Fruit fly (Drosophila melanogaster) whole organism, embryonic: Measurements from ENCODE around the gene CG32801.

ENCODE experiments used
- Atf-2 ChIP-seq: fragments of 200-800 bp; sonication (Bioruptor generic); optimal IDR thresholded peaks from 2 replicates; lab custom pipeline; 2016; ENCODE audit warnings: missing biosample characterization, missing genetic modification characterization
- Atf3 ChIP-seq: fragments of 200-800 bp; sonication (Bioruptor generic); optimal IDR thresholded peaks from 3 replicates; lab custom pipeline; 2016; ENCODE audit warnings: missing biosample characterization, missing genetic modification characterization
- CG10654 ChIP-seq: fragments of 200-800 bp; sonication (Bioruptor generic); optimal IDR thresholded peaks from 2 replicates; lab custom pipeline; 2016; ENCODE audit warnings: missing biosample characterization, missing genetic modification characterization
- CG10979 ChIP-seq: fragments of 200-800 bp; sonication (Bioruptor generic); optimal IDR thresholded peaks from 2 replicates; lab custom pipeline; 2018; ENCODE audit warnings: missing biosample characterization, mild to moderate bottlenecking, missing genetic modification characterization, moderate library complexity
- CG11723 ChIP-seq: fragments of 200-800 bp; sonication (Bioruptor generic); optimal IDR thresholded peaks from 2 replicates; lab custom pipeline; 2017; ENCODE audit warnings: missing biosample characterization, mild to moderate bottlenecking, missing genetic modification characterization
- CG1233 ChIP-seq: fragments of 200-800 bp; sonication (Bioruptor generic); optimal IDR thresholded peaks from 4 replicates; lab custom pipeline; 2018; ENCODE audit warnings: missing biosample characterization, mild to moderate bottlenecking, missing genetic modification characterization
- CG12769 ChIP-seq: fragments of 200-800 bp; sonication (Bioruptor generic); optimal IDR thresholded peaks from 2 replicates; lab custom pipeline; 2019; ENCODE audit warnings: missing biosample characterization, mild to moderate bottlenecking, missing genetic modification characterization, moderate library complexity
- CG12942 ChIP-seq: fragments of 200-800 bp; sonication (Bioruptor generic); optimal IDR thresholded peaks from 3 replicates; lab custom pipeline; 2016; ENCODE audit warnings: missing biosample characterization, missing genetic modification characterization
- CG14050 ChIP-seq: fragments of 200-800 bp; sonication (Bioruptor generic); IDR thresholded peaks from 3 replicates; pipeline ENCODE4 v1.3.6; 2022; ENCODE audit warnings: missing biosample characterization, missing genetic modification characterization
- CG14667 ChIP-seq: fragments of 200-800 bp; sonication (Bioruptor generic); IDR thresholded peaks from 2 replicates; pipeline ENCODE4 v1.3.6; 2022; ENCODE audit warnings: missing biosample characterization, missing genetic modification characterization
- CG1603 ChIP-seq: fragments of 200-800 bp; sonication (Bioruptor generic); optimal IDR thresholded peaks from 2 replicates; lab custom pipeline; 2019; ENCODE audit warnings: missing biosample characterization, mild to moderate bottlenecking, missing genetic modification characterization, moderate library complexity
- CG17361 ChIP-seq: fragments of 200-800 bp; sonication (Bioruptor generic); IDR thresholded peaks from 3 replicates; pipeline ENCODE4 v1.3.6; 2022; ENCODE audit warnings: missing biosample characterization, missing genetic modification characterization
- CG17612 ChIP-seq: fragments of 200-800 bp; sonication (Bioruptor generic); IDR thresholded peaks from 2 replicates; pipeline ENCODE4 v1.3.6; 2022; ENCODE audit warnings: missing biosample characterization, missing genetic modification characterization
- CG17829 ChIP-seq: fragments of 200-800 bp; optimal IDR thresholded peaks from 2 replicates; lab custom pipeline; 2019; ENCODE audit warnings: missing biosample characterization, mild to moderate bottlenecking, missing genetic modification characterization, moderate library complexity
- CG1792 ChIP-seq: fragments of 200-800 bp; sonication (Bioruptor generic); optimal IDR thresholded peaks from 2 replicates; lab custom pipeline; 2016; ENCODE audit warnings: missing biosample characterization, missing genetic modification characterization
- CG18262 ChIP-seq: fragments of 200-800 bp; optimal IDR thresholded peaks from 3 replicates; lab custom pipeline; 2019; ENCODE audit warnings: missing biosample characterization, mild to moderate bottlenecking, missing genetic modification characterization, moderate library complexity
- CG31365 ChIP-seq: fragments of 200-800 bp; sonication (Bioruptor generic); optimal IDR thresholded peaks from 2 replicates; lab custom pipeline; 2018; ENCODE audit warnings: missing biosample characterization, mild to moderate bottlenecking, missing genetic modification characterization
- CG31388 ChIP-seq: fragments of 200-800 bp; sonication (Bioruptor generic); optimal IDR thresholded peaks from 2 replicates; lab custom pipeline; 2016; ENCODE audit warnings: missing biosample characterization, missing genetic modification characterization
- CG31441 ChIP-seq: fragments of 200-800 bp; sonication (Bioruptor generic); IDR thresholded peaks from 2 replicates; pipeline ENCODE4 v1.3.6; 2022; ENCODE audit warnings: missing biosample characterization, missing genetic modification characterization
- CG4730 ChIP-seq: fragments of 200-800 bp; sonication (Bioruptor generic); IDR thresholded peaks from 2 replicates; pipeline ENCODE4 v1.3.6; 2022; ENCODE audit warnings: missing biosample characterization, missing genetic modification characterization
- CG8089 ChIP-seq: fragments of 200-800 bp; sonication (Bioruptor generic); optimal IDR thresholded peaks from 3 replicates; lab custom pipeline; 2016; ENCODE audit warnings: missing biosample characterization, missing genetic modification characterization
- CG8281 ChIP-seq: fragments of 200-800 bp; sonication (Bioruptor generic); optimal IDR thresholded peaks from 2 replicates; lab custom pipeline; 2018; ENCODE audit warnings: missing biosample characterization, mild to moderate bottlenecking, missing genetic modification characterization, moderate library complexity
- CG9215 ChIP-seq: fragments of 200-800 bp; sonication (Bioruptor generic); IDR thresholded peaks from 2 replicates; pipeline ENCODE4 v1.3.6; 2022; ENCODE audit warnings: missing biosample characterization, missing genetic modification characterization
- Camta ChIP-seq: fragments of 200-800 bp; sonication (Bioruptor generic); optimal IDR thresholded peaks from 2 replicates; lab custom pipeline; 2016; ENCODE audit warnings: missing biosample characterization, missing genetic modification characterization
- Chrac-16 ChIP-seq: fragments of 200-800 bp; sonication (Bioruptor generic); optimal IDR thresholded peaks from 3 replicates; lab custom pipeline; 2016; ENCODE audit warnings: missing biosample characterization, missing genetic modification characterization
- Dad ChIP-seq: fragments of 200-800 bp; sonication (Bioruptor generic); optimal IDR thresholded peaks from 3 replicates; lab custom pipeline; 2016; ENCODE audit warnings: missing biosample characterization, missing genetic modification characterization
- Drgx ChIP-seq: fragments of 200-800 bp; sonication (Bioruptor generic); IDR thresholded peaks from 2 replicates; pipeline ENCODE4 v1.3.6; 2022; ENCODE audit warnings: missing biosample characterization, missing genetic modification characterization
- ERR ChIP-seq: fragments of 200-800 bp; sonication (Bioruptor generic); optimal IDR thresholded peaks from 2 replicates; lab custom pipeline; 2016; ENCODE audit warnings: missing biosample characterization, missing genetic modification characterization
- HLH4C ChIP-seq: fragments of 200-800 bp; sonication (Bioruptor generic); IDR thresholded peaks from 3 replicates; pipeline ENCODE4 v1.3.6; 2022; ENCODE audit warnings: missing biosample characterization, missing genetic modification characterization; ENCODE audit not compliant: partially characterized antibody
- HLH54F ChIP-seq: fragments of 200-800 bp; sonication (Bioruptor generic); optimal IDR thresholded peaks from 3 replicates; lab custom pipeline; 2016; ENCODE audit warnings: missing biosample characterization, missing genetic modification characterization
- Rx ChIP-seq: fragments of 200-800 bp; sonication (Bioruptor generic); IDR thresholded peaks from 2 replicates; pipeline ENCODE4 v1.3.6; 2022; ENCODE audit warnings: missing biosample characterization, missing genetic modification characterization
- Trl ChIP-seq, 3 experiments: fragments of >200 bp in 2 of 3; fragments of 200-800 bp in 1 of 3; sonication (Bioruptor generic) in 1 of 3; optimal IDR thresholded peaks; 2 replicates in 1 of 3; 3 replicates in 2 of 3; lab custom pipeline; 2016 to 2017; ENCODE audit warnings: missing biosample characterization in 1 of 3, missing genetic modification characterization in 1 of 3
- al ChIP-seq: fragments of 200-800 bp; sonication (Bioruptor generic); IDR thresholded peaks from 2 replicates; pipeline ENCODE4 v1.3.6; 2022; ENCODE audit warnings: missing biosample characterization, missing genetic modification characterization
- ato ChIP-seq: fragments of 200-800 bp; sonication (Bioruptor generic); IDR thresholded peaks from 2 replicates; pipeline ENCODE4 v1.3.6; 2022; ENCODE audit warnings: missing biosample characterization, missing genetic modification characterization; ENCODE audit not compliant: partially characterized antibody
- cato ChIP-seq: fragments of 200-800 bp; sonication (Bioruptor generic); optimal IDR thresholded peaks from 2 replicates; lab custom pipeline; 2016; ENCODE audit warnings: missing biosample characterization, missing genetic modification characterization, borderline replicate concordance
- dimm ChIP-seq: fragments of 200-800 bp; sonication (Bioruptor generic); IDR thresholded peaks from 2 replicates; pipeline ENCODE4 v1.3.6; 2022; ENCODE audit warnings: missing biosample characterization, missing genetic modification characterization
- fu2 ChIP-seq: fragments of 200-800 bp; sonication (Bioruptor generic); optimal IDR thresholded peaks from 2 replicates; lab custom pipeline; 2016; ENCODE audit warnings: missing biosample characterization, missing genetic modification characterization
- gcm ChIP-seq: fragments of 200-800 bp; sonication (Bioruptor generic); optimal IDR thresholded peaks from 2 replicates; lab custom pipeline; 2019; ENCODE audit warnings: missing biosample characterization, mild to moderate bottlenecking, missing genetic modification characterization, moderate library complexity
- gcm2 ChIP-seq: fragments of 200-800 bp; sonication (Bioruptor generic); optimal IDR thresholded peaks from 2 replicates; lab custom pipeline; 2016; ENCODE audit warnings: missing biosample characterization, missing genetic modification characterization
- knrl ChIP-seq: fragments of 200-800 bp; sonication (Bioruptor generic); IDR thresholded peaks from 3 replicates; pipeline ENCODE4 v1.3.6; 2022; ENCODE audit warnings: missing biosample characterization, missing genetic modification characterization; ENCODE audit not compliant: partially characterized antibody
- lbe ChIP-seq: fragments of 200-800 bp; sonication (Bioruptor generic); optimal IDR thresholded peaks from 2 replicates; lab custom pipeline; 2016; ENCODE audit warnings: missing biosample characterization, mild to moderate bottlenecking, missing genetic modification characterization
- mld ChIP-seq: fragments of 200-800 bp; sonication (Bioruptor generic); IDR thresholded peaks from 3 replicates; pipeline ENCODE4 v1.3.6; 2022; ENCODE audit warnings: missing biosample characterization, missing genetic modification characterization; ENCODE audit not compliant: partially characterized antibody
- oc ChIP-seq: fragments of 200-800 bp; sonication (Bioruptor generic); optimal IDR thresholded peaks from 2 replicates; lab custom pipeline; 2018; ENCODE audit warnings: missing biosample characterization, mild to moderate bottlenecking, missing genetic modification characterization, moderate library complexity
- repo ChIP-seq: fragments of 200-800 bp; sonication (Bioruptor generic); optimal IDR thresholded peaks from 2 replicates; lab custom pipeline; 2016; ENCODE audit warnings: missing biosample characterization, missing genetic modification characterization
- sd ChIP-seq: fragments of 200-800 bp; sonication (Bioruptor generic); optimal IDR thresholded peaks from 3 replicates; lab custom pipeline; 2018; ENCODE audit warnings: missing biosample characterization, mild to moderate bottlenecking, missing genetic modification characterization, moderate library complexity
- sisA ChIP-seq: fragments of 200-800 bp; sonication (Bioruptor generic); IDR thresholded peaks from 2 replicates; pipeline ENCODE4 v1.3.6; 2022; ENCODE audit warnings: missing biosample characterization, missing genetic modification characterization
- slbo ChIP-seq: fragments of 200-800 bp; sonication (Bioruptor generic); IDR thresholded peaks from 2 replicates; pipeline ENCODE4 v1.3.6; 2022; ENCODE audit warnings: missing biosample characterization, missing genetic modification characterization
- slou ChIP-seq: fragments of 200-800 bp; sonication (Bioruptor generic); optimal IDR thresholded peaks from 3 replicates; lab custom pipeline; 2016; ENCODE audit warnings: missing biosample characterization, missing genetic modification characterization
- stc ChIP-seq: fragments of 200-800 bp; sonication (Bioruptor generic); IDR thresholded peaks from 2 replicates; pipeline ENCODE4 v1.3.6; 2022; ENCODE audit warnings: missing biosample characterization, missing genetic modification characterization
- zen ChIP-seq: fragments of 200-800 bp; sonication (Bioruptor generic); optimal IDR thresholded peaks from 3 replicates; lab custom pipeline; 2018; ENCODE audit warnings: missing biosample characterization, mild to moderate bottlenecking, missing genetic modification characterization, moderate library complexity

Gene CG32801

dm6 chrX:1951391-1952066, 48.6 kb upstream of the CG32801 start (continued):
- TF ChIP-seq CG18262 (tag; lab: Kevin White, UChicago) (peak; percentile 95), HLH4C (GFP tag; lab: Robert Waterston, UW) (no peak), ERR (GFP tag; lab: Kevin White, UChicago) (peak; percentile 91), slbo (GFP tag; lab: Robert Waterston, UW) (peak; percentile 92), al (peak; percentile 85), knrl (GFP tag; lab: Robert Waterston, UW) (no peak), CG9215 (GFP tag; lab: Robert Waterston, UW) (peak; percentile 83), Drgx (peak; percentile 98), oc (peak; percentile 97), repo (peak; percentile 96), CG17829 (peak; percentile 96), CG11723 (GFP tag; lab: Kevin White, UChicago) (peak; percentile 93), cato (peak; percentile 88), CG10979 (tag; lab: Kevin White, UChicago) (peak; percentile 97), slou (GFP tag; lab: Kevin White, UChicago) (peak; percentile 80), zen (tag; lab: Kevin White, UChicago) (peak; percentile 87), CG10654 (GFP tag; lab: Kevin White, UChicago) (peak; percentile 96), CG17612 (GFP tag; lab: Robert Waterston, UW) (peak; percentile 74), gcm (peak; percentile 95), dimm (GFP tag; lab: Robert Waterston, UW) (peak; percentile 81), HLH54F (GFP tag; lab: Kevin White, UChicago) (peak; percentile 95), CG17361 (GFP tag; lab: Robert Waterston, UW) (peak; percentile 94), CG4730 (peak; percentile 87), Atf3 (GFP tag; lab: Kevin White, UChicago) (peak; percentile 93), CG14050 (GFP tag; lab: Robert Waterston, UW) (peak; percentile 84), fu2 (GFP tag; lab: Kevin White, UChicago) (peak; percentile 91), CG1792 (GFP tag; lab: Kevin White, UChicago) (peak; percentile 93), Camta (GFP tag; lab: Kevin White, UChicago) (peak; percentile 96), sd (tag; lab: Kevin White, UChicago) (peak; percentile 82), CG8281 (tag; lab: Kevin White, UChicago) (peak; percentile 85), CG1233 (GFP tag; lab: Kevin White, UChicago) (peak; percentile 95), CG8089 (GFP tag; lab: Kevin White, UChicago) (peak; percentile 96), Rx (GFP tag; lab: Robert Waterston, UW) (peak; percentile 92), CG31388 (GFP tag; lab: Kevin White, UChicago) (peak; percentile 74), CG12769 (tag; lab: Kevin White, UChicago) (peak; percentile 99), CG31441 (GFP tag; lab: Robert Waterston, UW) (peak; percentile 97), lbe (GFP tag; lab: Kevin White, UChicago) (peak; percentile 97), CG14667 (GFP tag; lab: Robert Waterston, UW) (peak; percentile 88), mld (GFP tag; lab: Robert Waterston, UW) (no peak), stc (GFP tag; lab: Robert Waterston, UW) (peak; percentile 96), Atf-2 (GFP tag; lab: Kevin White, UChicago) (peak; percentile 93), gcm2 (peak; percentile 85), CG12942 (peak; percentile 94), ato (GFP tag; lab: Robert Waterston, UW) (no peak), sisA (peak; percentile 90), CG1603 (tag; lab: Kevin White, UChicago) (peak; percentile 98), Chrac-16 (GFP tag; lab: Kevin White, UChicago) (peak; percentile 95), Trl (optimal IDR thresholded peaks at IDR 0.05; lab: Kevin White, UChicago) (peak; percentile 55 to 64), Trl (GFP tag; optimal IDR thresholded peaks at IDR 0.05; lab: Kevin White, UChicago) (peak; percentile 96), CG31365 (peak; percentile 90), Dad (GFP tag; lab: Kevin White, UChicago) (peak; percentile 95)
